Worm (Caenorhabditis elegans): Measurements from ENCODE around the gene F07G11.3.

ce11 chrV:7298463-7298862, at the start of gene F07G11.3:
- TF ChIP-seq T22C8.4 (GFP tag; IDR thresholded peaks at IDR 0.05) (no peak), klf-2 (GFP tag; conservative IDR thresholded peaks at IDR 0.05) (no peak), ref-1 (GFP tag; conservative IDR thresholded peaks at IDR 0.05) (no peak), med-1 (GFP tag; optimal IDR thresholded peaks at IDR 0.05; ENCODE audit: insufficient read depth) (no peak)

Data from whole organism, midembryonic.